Worm (Caenorhabditis elegans) whole organism, midembryonic: Measurements from ENCODE around the gene C18B2.3.

Source experiments
- T22C8.4 ChIP-seq: fragments of 200-800 bp; sonication (Bioruptor generic); IDR thresholded peaks from 2 replicates; pipeline ENCODE4 v1.3.6; 2022; ENCODE audit warnings: missing genetic modification characterization, missing compliant biosample characterization
- cog-1 ChIP-seq: sonication (generic microtip); optimal IDR thresholded peaks from 2 replicates; lab custom pipeline; 2016; ENCODE audit warnings: missing genetic modification characterization, missing compliant biosample characterization
- flt-1 ChIP-seq: fragments of 200-800 bp; sonication (Bioruptor generic); IDR thresholded peaks from 2 replicates; pipeline ENCODE4 v1.3.6; 2022; ENCODE audit warnings: missing genetic modification characterization, missing compliant biosample characterization
- klf-2 ChIP-seq: fragments of 200-800 bp; sonication (Bioruptor generic); conservative IDR thresholded peaks from 2 replicates; pipeline ENCODE4 v1.3.6; 2022; ENCODE audit warnings: missing genetic modification reagents, missing genetic modification characterization, missing compliant biosample characterization
- med-1 ChIP-seq: sonication (generic microtip); optimal IDR thresholded peaks from 2 replicates; lab custom pipeline; 2017; ENCODE audit warnings: missing genetic modification characterization, mild to moderate bottlenecking, missing compliant biosample characterization, antibody characterized with exemption, missing genetic modification reagents; ENCODE audit not compliant: insufficient read depth
- ref-1 ChIP-seq: fragments of 200-800 bp; sonication (Bioruptor generic); conservative IDR thresholded peaks from 2 replicates; pipeline ENCODE4 v1.3.6; 2022; ENCODE audit warnings: missing genetic modification reagents, missing genetic modification characterization, missing compliant biosample characterization
- tab-1 ChIP-seq: fragments of 200-800 bp; sonication (Bioruptor generic); IDR thresholded peaks from 2 replicates; pipeline ENCODE4 v1.3.6; 2022; ENCODE audit warnings: missing genetic modification characterization, missing compliant biosample characterization
- ztf-23 ChIP-seq: fragments of 200-800 bp; sonication (Bioruptor generic); IDR thresholded peaks from 2 replicates; pipeline ENCODE4 v1.3.6; 2022; ENCODE audit warnings: missing genetic modification reagents, missing genetic modification characterization, missing compliant biosample characterization
- ztf-29 ChIP-seq: fragments of 200-800 bp; sonication (Bioruptor generic); IDR thresholded peaks from 2 replicates; pipeline ENCODE4 v1.3.6; 2022; ENCODE audit warnings: missing genetic modification reagents, missing genetic modification characterization, missing compliant biosample characterization

The C18B2.3 gene

ce11 chrX:3601531-3601930 is at the start of gene C18B2.3:
C18B2.3 (plus strand) TSS chrX:3601831.
- TF ChIP-seq ref-1 (GFP tag; lab: Robert Waterston, UW) (no peak), ztf-23 (GFP tag; lab: Robert Waterston, UW) (no peak), ztf-29 (GFP tag; lab: Robert Waterston, UW) (no peak), tab-1 (no peak), klf-2 (GFP tag; lab: Robert Waterston, UW) (no peak), T22C8.4 (GFP tag; lab: Robert Waterston, UW) (no peak), cog-1 (no peak), flt-1 (GFP tag; lab: Robert Waterston, UW) (no peak), med-1 (GFP tag; lab: Kevin White, UChicago) (no peak)

ce11 chrX:3552948-3553347 is 48.7 kb upstream of the C18B2.3 start:
- TF ChIP-seq ztf-23 (GFP tag; lab: Robert Waterston, UW) (no peak), ztf-29 (GFP tag; lab: Robert Waterston, UW) (no peak), klf-2 (GFP tag; lab: Robert Waterston, UW) (no peak), ref-1 (GFP tag; lab: Robert Waterston, UW) (no peak), tab-1 (no peak), flt-1 (GFP tag; lab: Robert Waterston, UW) (no peak), med-1 (GFP tag; lab: Kevin White, UChicago) (no peak), T22C8.4 (GFP tag; lab: Robert Waterston, UW) (no peak), cog-1 (no peak)

- no peak for TF ChIP-seq med-1 (GFP tag; lab: Kevin White, UChicago)
- TF ChIP-seq ztf-29 (GFP tag; lab: Robert Waterston, UW) = no peak
- no peak for TF ChIP-seq cog-1
- TF ChIP-seq klf-2 (GFP tag; lab: Robert Waterston, UW) = no peak
- TF ChIP-seq tab-1 = no peak
- TF ChIP-seq ztf-23 (GFP tag; lab: Robert Waterston, UW) = no peak
- TF ChIP-seq ref-1 (GFP tag; lab: Robert Waterston, UW) = no peak
Measured at ce11 chrX:3553687-3554086, 47.9 kb upstream of the C18B2.3 start.

ce11 chrX:3554117-3554516 is 47.5 kb upstream of the C18B2.3 start:
- TF ChIP-seq klf-2 (GFP tag; lab: Robert Waterston, UW) (no peak), ztf-23 (GFP tag; lab: Robert Waterston, UW) (no peak), ztf-29 (GFP tag; lab: Robert Waterston, UW) (no peak), med-1 (GFP tag; lab: Kevin White, UChicago) (no peak), T22C8.4 (GFP tag; lab: Robert Waterston, UW) (no peak), tab-1 (no peak), ref-1 (GFP tag; lab: Robert Waterston, UW) (no peak), cog-1 (no peak), flt-1 (GFP tag; lab: Robert Waterston, UW) (no peak)

- TF ChIP-seq flt-1 (GFP tag; lab: Robert Waterston, UW) (no peak), tab-1 (no peak), cog-1 (no peak), T22C8.4 (GFP tag; lab: Robert Waterston, UW) (no peak), ztf-23 (GFP tag; lab: Robert Waterston, UW) (no peak), ref-1 (GFP tag; lab: Robert Waterston, UW) (no peak), med-1 (GFP tag; lab: Kevin White, UChicago) (no peak), ztf-29 (GFP tag; lab: Robert Waterston, UW) (no peak), klf-2 (GFP tag; lab: Robert Waterston, UW) (no peak)
Measured at ce11 chrX:3555930-3556329, 45.7 kb upstream of the C18B2.3 start.

ce11 chrX:3563903-3564302 is 37.7 kb upstream of the C18B2.3 start, which contains the start of gene vit-4:
vit-4 (minus strand) TSS chrX:3563965.
- no peak for TF ChIP-seq ztf-23 (GFP tag; lab: Robert Waterston, UW)
- no peak for TF ChIP-seq tab-1
- TF ChIP-seq ztf-29 (GFP tag; lab: Robert Waterston, UW) = no peak
- no peak for TF ChIP-seq cog-1
- no peak for TF ChIP-seq flt-1 (GFP tag; lab: Robert Waterston, UW)
- TF ChIP-seq ref-1 (GFP tag; lab: Robert Waterston, UW) = no peak
- no peak for TF ChIP-seq klf-2 (GFP tag; lab: Robert Waterston, UW)
- no peak for TF ChIP-seq med-1 (GFP tag; lab: Kevin White, UChicago)
- no peak for TF ChIP-seq T22C8.4 (GFP tag; lab: Robert Waterston, UW)

DNA sequence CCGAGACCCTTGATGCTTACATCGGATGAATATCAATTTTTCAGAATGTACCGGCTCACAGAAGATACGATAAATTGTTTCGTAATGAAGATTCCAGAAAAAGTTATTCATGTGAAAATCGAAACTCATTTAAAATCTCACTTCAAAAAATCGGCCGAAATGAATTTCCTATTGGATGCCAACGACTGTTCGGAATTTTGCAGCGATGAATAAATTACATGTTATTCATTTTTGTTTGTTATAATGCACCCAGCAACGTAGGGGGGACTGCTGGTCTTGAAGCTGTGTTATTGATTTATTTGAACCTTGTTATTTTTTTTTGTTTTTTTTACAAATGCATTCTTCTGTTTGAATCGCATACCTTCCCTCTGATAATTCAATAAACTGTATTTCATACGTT is 34.8 kb upstream of the C18B2.3 start:
- no peak for TF ChIP-seq cog-1
- TF ChIP-seq T22C8.4 (GFP tag; lab: Robert Waterston, UW) = no peak
- no peak for TF ChIP-seq ztf-29 (GFP tag; lab: Robert Waterston, UW)
- TF ChIP-seq ztf-23 (GFP tag; lab: Robert Waterston, UW) = no peak
- no peak for TF ChIP-seq tab-1
- TF ChIP-seq ref-1 (GFP tag; lab: Robert Waterston, UW) = no peak
- TF ChIP-seq med-1 (GFP tag; lab: Kevin White, UChicago) = no peak

DNA sequence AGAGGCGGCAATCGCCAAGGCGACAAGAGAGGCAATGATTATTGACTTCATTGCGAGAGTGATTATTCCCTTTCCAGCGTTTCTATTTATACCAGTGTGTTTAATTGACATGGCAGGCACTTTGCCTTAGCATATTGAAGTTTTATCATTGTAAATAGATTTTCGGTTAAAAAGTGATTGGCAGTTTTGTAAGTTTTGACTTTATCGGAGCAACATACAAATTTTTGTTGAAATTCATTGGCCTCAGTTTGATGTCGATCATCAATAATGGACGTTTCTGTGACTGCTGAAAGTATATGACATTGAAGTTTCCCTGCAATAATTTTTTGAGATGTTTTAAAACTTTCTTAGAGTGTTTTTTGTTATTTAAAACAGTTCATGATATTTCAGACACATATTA is 29.1 kb upstream of the C18B2.3 start, which contains the start of gene vit-3:
TSS of gene vit-3 (minus strand) at position 60 of the 400 bp plus-strand sequence.
- TF ChIP-seq ztf-23 (GFP tag; lab: Robert Waterston, UW) (no peak), klf-2 (GFP tag; lab: Robert Waterston, UW) (no peak), ref-1 (GFP tag; lab: Robert Waterston, UW) (no peak), med-1 (GFP tag; lab: Kevin White, UChicago) (no peak), flt-1 (GFP tag; lab: Robert Waterston, UW) (no peak), tab-1 (no peak), ztf-29 (GFP tag; lab: Robert Waterston, UW) (no peak)

DNA sequence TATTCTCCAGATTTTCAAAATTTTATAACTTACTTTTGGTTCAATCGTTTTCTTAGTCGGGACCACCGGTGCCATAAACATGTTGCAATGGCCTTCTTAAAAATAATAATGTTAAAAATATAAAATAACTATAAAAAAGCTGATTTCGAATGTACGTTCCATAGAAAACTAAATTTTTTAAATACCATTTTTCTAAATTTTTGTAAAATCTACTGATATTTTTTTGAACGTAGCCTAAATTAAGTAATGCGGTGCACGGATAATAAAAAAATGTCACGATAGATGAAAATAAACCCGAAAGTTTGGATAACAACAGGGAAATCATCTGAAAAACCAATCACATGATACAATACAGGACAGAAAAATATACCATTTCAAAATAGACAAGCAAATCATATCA is 28.1 kb upstream of the C18B2.3 start, which contains the start of gene T27A10.5:
TSS of gene T27A10.5 (minus strand) at position 101 of the 400 bp plus-strand sequence.
- TF ChIP-seq cog-1 = no peak
- TF ChIP-seq ztf-23 (GFP tag; lab: Robert Waterston, UW) = no peak
- TF ChIP-seq tab-1 = no peak
- TF ChIP-seq T22C8.4 (GFP tag; lab: Robert Waterston, UW) = no peak
- TF ChIP-seq klf-2 (GFP tag; lab: Robert Waterston, UW) = no peak
- TF ChIP-seq flt-1 (GFP tag; lab: Robert Waterston, UW) = no peak
- no peak for TF ChIP-seq med-1 (GFP tag; lab: Kevin White, UChicago)
- TF ChIP-seq ztf-29 (GFP tag; lab: Robert Waterston, UW) = no peak
- no peak for TF ChIP-seq ref-1 (GFP tag; lab: Robert Waterston, UW)
